Fruit fly (Drosophila melanogaster): ENCODE measurements around the gene RpS10b.

RpS10b gene

DNA sequence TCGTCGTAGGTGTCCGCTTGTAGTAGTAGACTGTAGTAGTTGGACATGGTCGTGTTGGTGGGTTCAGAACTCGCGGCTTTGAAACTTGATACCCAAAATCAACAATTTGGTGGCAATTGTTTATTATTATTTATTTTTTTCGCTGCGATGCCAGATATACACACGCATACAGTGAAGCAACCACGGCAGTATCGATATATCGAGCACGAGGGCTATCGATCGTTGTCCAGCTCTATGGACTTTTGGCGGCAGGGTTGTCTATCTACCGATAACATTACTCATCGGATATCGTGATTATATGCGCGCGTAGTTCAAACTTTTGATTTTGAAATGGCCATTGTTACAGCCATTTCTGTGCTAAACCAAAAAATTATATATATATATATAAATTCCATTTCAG, 3.8 kb downstream of the RpS10b start, which contains the start of gene CG14220 (continued):
- TF ChIP-seq Bgb (GFP tag; IDR thresholded peaks at IDR 0.05; ENCODE audit: partially characterized antibody) (peak; percentile 97), Hmr (GFP tag; optimal IDR thresholded peaks at IDR 0.05) (peak; percentile 53), yki (optimal IDR thresholded peaks at IDR 0.05) (no peak), z (GFP tag; IDR thresholded peaks at IDR 0.05) (no peak), eve (GFP tag; optimal IDR thresholded peaks at IDR 0.05) (no peak), unpg (GFP tag; optimal IDR thresholded peaks at IDR 0.05) (no peak), tup (GFP tag; optimal IDR thresholded peaks at IDR 0.05) (no peak), CG10654 (GFP tag; optimal IDR thresholded peaks at IDR 0.05) (no peak), NC2α (GFP tag; optimal IDR thresholded peaks at IDR 0.05) (no peak), Hmx (GFP tag; optimal IDR thresholded peaks at IDR 0.05) (no peak), vnd (GFP tag; IDR thresholded peaks at IDR 0.05; ENCODE audit: partially characterized antibody) (peak; percentile 87), her (GFP tag; optimal IDR thresholded peaks at IDR 0.05) (no peak), CG10366 (GFP tag; IDR thresholded peaks at IDR 0.05) (no peak), Dbx (GFP tag; IDR thresholded peaks at IDR 0.05) (no peak), ftz-f1 (GFP tag; optimal IDR thresholded peaks at IDR 0.05) (no peak), CG2875 (GFP tag; optimal IDR thresholded peaks at IDR 0.05) (no peak), Atf6 (GFP tag; IDR thresholded peaks at IDR 0.05) (no peak), Xbp1 (GFP tag; optimal IDR thresholded peaks at IDR 0.05) (no peak), CG11456 (GFP tag; IDR thresholded peaks at IDR 0.05) (no peak)

DNA sequence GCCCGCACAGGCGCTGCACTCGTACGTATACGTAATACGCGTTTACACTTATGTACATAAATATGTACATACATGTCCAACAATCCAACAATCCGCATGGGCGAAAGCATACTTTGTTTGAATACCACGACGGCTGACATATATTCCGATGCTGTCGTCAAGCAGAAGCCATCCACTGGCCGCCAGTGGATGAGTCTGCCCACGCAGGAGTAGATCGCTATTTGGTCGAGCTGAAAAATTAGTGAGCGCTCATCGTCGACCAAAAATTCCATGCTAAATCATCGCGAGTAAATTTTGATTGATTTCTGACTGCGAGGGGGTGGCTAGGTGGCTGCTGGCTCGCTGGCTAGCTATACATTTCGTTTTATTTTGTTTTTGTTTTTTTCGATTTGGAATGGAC, 4.7 kb downstream of the RpS10b start:
- no peak for TF ChIP-seq TFAM (GFP tag; optimal IDR thresholded peaks at IDR 0.05)
- peak; percentile 21; the same call in 1 of the 3 replicates for TF ChIP-seq CG34224 (GFP tag; IDR thresholded peaks at IDR 0.05; ENCODE audit: partially characterized antibody)
- TF ChIP-seq chinmo (GFP tag; IDR thresholded peaks at IDR 0.05; ENCODE audit: partially characterized antibody), result 0 out of 4 replicates have a peak, but pooled peaks have one; percentile 64
- no peak for TF ChIP-seq CG7928 (GFP tag; optimal IDR thresholded peaks at IDR 0.05)
- no peak for TF ChIP-seq pan (optimal IDR thresholded peaks at IDR 0.05)
- no peak for TF ChIP-seq pan (GFP tag; optimal IDR thresholded peaks at IDR 0.05 in 1 of 2, IDR thresholded peaks at IDR 0.05 in 1 of 2)
- peak; percentile 38 for TF ChIP-seq CG12769 (tag; optimal IDR thresholded peaks at IDR 0.05)
- no peak for TF ChIP-seq Lhr (GFP tag; optimal IDR thresholded peaks at IDR 0.05)
- TF ChIP-seq Pdp1 (GFP tag; optimal IDR thresholded peaks at IDR 0.05), result peak in 1 of 2 experiments; percentile 39
- TF ChIP-seq trh (GFP tag; optimal IDR thresholded peaks at IDR 0.05), result no peak
- no peak for TF ChIP-seq CG11696 (GFP tag; IDR thresholded peaks at IDR 0.05)
- TF ChIP-seq CG10543 (GFP tag; optimal IDR thresholded peaks at IDR 0.05), result peak; percentile 69
- no peak for TF ChIP-seq Taf1 (GFP tag; IDR thresholded peaks at IDR 0.05)
- TF ChIP-seq CG13287 (GFP tag; IDR thresholded peaks at IDR 0.05; ENCODE audit: partially characterized antibody), result 0 out of 2 replicates have a peak, but pooled peaks have one; percentile 5
- peak; percentile 41; the same call in 1 of the 2 replicates for TF ChIP-seq Rfx (GFP tag; IDR thresholded peaks at IDR 0.05)
- no peak for TF ChIP-seq Rx (GFP tag; IDR thresholded peaks at IDR 0.05)
- TF ChIP-seq Kr (GFP tag; optimal IDR thresholded peaks at IDR 0.05), result no peak
- peak; percentile 40 for TF ChIP-seq Med (GFP tag)
- 0 out of 3 replicates have a peak, but pooled peaks have one; percentile 25 for TF ChIP-seq Opbp (GFP tag; IDR thresholded peaks at IDR 0.05; ENCODE audit: partially characterized antibody)
- no peak for TF ChIP-seq CG5953 (GFP tag; IDR thresholded peaks at IDR 0.05)
- no peak for TF ChIP-seq ase (GFP tag; IDR thresholded peaks at IDR 0.05)
- no peak for TF ChIP-seq Chrac-16 (GFP tag; optimal IDR thresholded peaks at IDR 0.05)
- peak; percentile 89 for TF ChIP-seq sd (tag; optimal IDR thresholded peaks at IDR 0.05)
- peak; percentile 87 for TF ChIP-seq sr (GFP tag; IDR thresholded peaks at IDR 0.05)
- no peak for TF ChIP-seq CG3407 (GFP tag; optimal IDR thresholded peaks at IDR 0.05)
- no peak for TF ChIP-seq cato (GFP tag; optimal IDR thresholded peaks at IDR 0.05; ENCODE audit: borderline replicate concordance)
- no peak for TF ChIP-seq ems (GFP tag; optimal IDR thresholded peaks at IDR 0.05)
- no peak for TF ChIP-seq Neu2 (GFP tag; optimal IDR thresholded peaks at IDR 0.05; ENCODE audit: borderline replicate concordance)

Measured in whole organism, embryonic.